Worm (Caenorhabditis elegans): Measurements from ENCODE around the gene Y68A4A.10.

DNA sequence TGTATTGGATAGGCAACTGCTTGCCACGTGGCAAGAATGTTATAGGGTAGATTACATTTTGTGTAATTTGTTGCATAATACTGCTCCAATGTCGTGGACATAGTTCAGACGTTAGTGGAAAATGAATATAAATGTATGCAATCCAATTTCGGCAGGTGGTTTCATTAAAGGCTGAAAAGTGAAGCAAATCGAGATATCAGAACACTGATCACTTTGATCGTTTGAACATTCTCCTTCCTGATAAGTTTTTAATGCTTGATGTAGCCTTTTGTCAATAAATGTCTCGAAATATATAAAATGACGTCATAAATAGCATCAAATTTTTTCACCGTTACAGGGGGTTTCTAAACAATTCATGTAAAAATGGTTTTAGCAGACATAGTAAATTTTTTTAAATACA lies 18.4 kb downstream of the Y68A4A.10 start, which contains the start of gene srh-109:
- TF ChIP-seq dve-1 (tag; optimal IDR thresholded peaks at IDR 0.05; ENCODE audit: insufficient read depth) = no peak
- no peak for TF ChIP-seq F44E2.7 (GFP tag; IDR thresholded peaks at IDR 0.05)
- no peak for TF ChIP-seq pqm-1 (tag; optimal IDR thresholded peaks at IDR 0.05)
- TF ChIP-seq nhr-6 (tag; optimal IDR thresholded peaks at IDR 0.05) = no peak
- TF ChIP-seq nhr-11 (tag; optimal IDR thresholded peaks at IDR 0.05) = no peak
- no peak for TF ChIP-seq ces-1 (GFP tag; optimal IDR thresholded peaks at IDR 0.05)
- TF ChIP-seq egl-27 (tag; optimal IDR thresholded peaks at IDR 0.05) = no peak
- no peak for TF ChIP-seq duxl-1 (tag; optimal IDR thresholded peaks at IDR 0.05; ENCODE audit: poor library complexity)
- TF ChIP-seq ceh-28 (tag; optimal IDR thresholded peaks at IDR 0.05) = no peak
- no peak for TF ChIP-seq ama-1 (optimal IDR thresholded peaks at IDR 0.05)
- TF ChIP-seq unc-62 (GFP tag; optimal IDR thresholded peaks at IDR 0.05 in 1 of 2) = no peak
- TF ChIP-seq unc-62 (tag; optimal IDR thresholded peaks at IDR 0.05) = no peak
- TF ChIP-seq pha-4 (GFP tag; IDR thresholded peaks at IDR 0.05) = no peak
- no peak for TF ChIP-seq pha-4 (tag; optimal IDR thresholded peaks at IDR 0.05)

All from whole organism, L4 larva.